Worm (Caenorhabditis elegans) whole organism, L2 larva: ENCODE results near the gene srh-18.

Source experiments
- alr-1 ChIP-seq: fragments of 150-350 bp; optimal IDR thresholded peaks from 2 replicates; lab custom pipeline; 2014; ENCODE audit warnings: missing biosample characterization, missing genetic modification characterization
- ama-1 ChIP-seq: fragments of 150-350 bp; optimal IDR thresholded peaks from 2 replicates; lab custom pipeline; 2018; ENCODE audit warnings: inconsistent platforms
- ceh-82 ChIP-seq: fragments of 150-350 bp; optimal IDR thresholded peaks from 2 replicates; lab custom pipeline; 2014; ENCODE audit warnings: missing biosample characterization, missing genetic modification characterization
- elt-1 ChIP-seq: fragments of 150-350 bp; optimal IDR thresholded peaks from 2 replicates; lab custom pipeline; 2014; ENCODE audit warnings: missing biosample characterization, missing genetic modification characterization
- mdl-1 ChIP-seq, 2 experiments: fragments of 150-350 bp in 1 of 2; sonication (generic microtip) in 1 of 2; optimal IDR thresholded peaks; 2 replicates each; lab custom pipeline; 2017; ENCODE audit warnings: missing biosample characterization in 2 of 2, missing genetic modification characterization in 2 of 2
- nhr-11 ChIP-seq: fragments of 150-350 bp; optimal IDR thresholded peaks from 2 replicates; lab custom pipeline; 2014; ENCODE audit warnings: missing biosample characterization, missing genetic modification characterization
- nhr-77 ChIP-seq: fragments of 150-350 bp; optimal IDR thresholded peaks from 2 replicates; lab custom pipeline; 2014; ENCODE audit warnings: missing biosample characterization, missing genetic modification characterization
- snpc-4 ChIP-seq: fragments of 150-350 bp; optimal IDR thresholded peaks from 2 replicates; lab custom pipeline; 2014; ENCODE audit warnings: missing biosample characterization, missing genetic modification characterization
- ztf-11 ChIP-seq: sonication (generic microtip); optimal IDR thresholded peaks from 2 replicates; lab custom pipeline; 2017; ENCODE audit warnings: missing biosample characterization, missing genetic modification characterization

DNA sequence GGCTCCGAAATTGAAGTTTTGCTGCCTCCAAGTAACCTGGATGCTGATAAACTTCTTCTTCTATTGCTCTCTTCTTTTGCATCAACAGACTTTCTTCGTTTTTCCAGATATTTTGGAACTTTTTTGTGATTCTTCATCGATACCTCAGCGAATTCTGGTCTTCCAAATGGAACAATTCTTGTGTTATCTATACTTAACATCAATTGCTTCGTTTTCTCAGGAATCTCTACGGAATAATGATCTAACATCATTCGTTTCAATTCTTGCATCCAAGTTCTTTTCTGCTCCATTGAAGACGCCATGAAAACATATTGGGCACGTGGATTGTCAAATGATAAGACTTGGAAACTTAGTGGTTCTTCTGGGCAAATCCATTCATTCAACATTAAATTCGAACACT, 42.3 kb upstream of the srh-18 start, which contains the start of gene F32F2.4:
- TF ChIP-seq ama-1 (lab: Kevin White, UChicago) = no peak
- no peak for TF ChIP-seq snpc-4 (tag; lab: Kevin White, UChicago)
- TF ChIP-seq elt-1 (tag; lab: Kevin White, UChicago) = no peak
- TF ChIP-seq ztf-11 = no peak
- no peak for TF ChIP-seq nhr-11 (tag; lab: Kevin White, UChicago)
- no peak for TF ChIP-seq mdl-1 (tag; optimal IDR thresholded peaks at IDR 0.05; lab: Kevin White, UChicago)
- TF ChIP-seq alr-1 (tag; lab: Kevin White, UChicago) = no peak
- TF ChIP-seq ceh-82 (tag; lab: Kevin White, UChicago) = no peak
- no peak for TF ChIP-seq nhr-77 (tag; lab: Kevin White, UChicago)
